Fruit fly (Drosophila melanogaster) whole organism: ENCODE measurements around the gene Pvf3.

ENCODE experiments used
- psq ChIP-seq: fragments of >200 bp; optimal IDR thresholded peaks from 2 replicates; lab custom pipeline; 2017
- usp ChIP-seq: fragments of >200 bp; optimal IDR thresholded peaks from 2 replicates; lab custom pipeline; 2017; ENCODE audit warnings: missing biosample characterization, missing genetic modification characterization, mixed read lengths

- TF ChIP-seq psq (lab: Kevin White, UChicago): no peak
- no peak for TF ChIP-seq usp (GFP tag; lab: Kevin White, UChicago)
These were observed 47.2 kb downstream of the Pvf3 start for dm6 chr2L:7110318-7110717.
